Fruit fly (Drosophila melanogaster): Measurements from ENCODE around the gene CG31205.
A peak's percentile ranks its signal among the peaks of the same experiment; 100 is the strongest.

The CG31205 gene

dm6 chr3R:20731331-20731730 is at the start of gene CG31205:
TSS of gene CG31205 (plus strand) at chr3R:20731631.
- TF ChIP-seq CG8478 (optimal IDR thresholded peaks at IDR 0.05) (no peak), CTCF (optimal IDR thresholded peaks at IDR 0.05) (no peak)

- no peak for TF ChIP-seq CTCF (optimal IDR thresholded peaks at IDR 0.05)
- TF ChIP-seq CG8478 (optimal IDR thresholded peaks at IDR 0.05): no peak
Measured at dm6 chr3R:20714360-20714759, 17.1 kb upstream of the CG31205 start, which contains the start of gene Oamb. TSS of gene Oamb (minus strand) at chr3R:20714577.

- TF ChIP-seq CTCF (optimal IDR thresholded peaks at IDR 0.05): no peak
- no peak for TF ChIP-seq CG8478 (optimal IDR thresholded peaks at IDR 0.05)
Measured at dm6 chr3R:20719286-20719685, 12.1 kb upstream of the CG31205 start.

dm6 chr3R:20723491-20723890 is 7.9 kb upstream of the CG31205 start:
- TF ChIP-seq CTCF (optimal IDR thresholded peaks at IDR 0.05) (no peak), CG8478 (optimal IDR thresholded peaks at IDR 0.05) (no peak)

- TF ChIP-seq CG8478 (optimal IDR thresholded peaks at IDR 0.05) (no peak), CTCF (optimal IDR thresholded peaks at IDR 0.05) (peak; percentile 45 to 61)
Measured at dm6 chr3R:20735405-20735804, 4.0 kb downstream of the CG31205 start, which contains the start of gene Cdk2. TSS of gene Cdk2 (plus strand) at chr3R:20735623.

- TF ChIP-seq CG8478 (optimal IDR thresholded peaks at IDR 0.05) (no peak), CTCF (optimal IDR thresholded peaks at IDR 0.05) (no peak)
Measured at dm6 chr3R:20739000-20739399, 7.6 kb downstream of the CG31205 start, which contains the start of gene CG17267. TSS of gene CG17267 (minus strand) at chr3R:20739100.

- TF ChIP-seq CTCF (optimal IDR thresholded peaks at IDR 0.05) (no peak), CG8478 (optimal IDR thresholded peaks at IDR 0.05) (no peak)
Measured at dm6 chr3R:20739971-20740370, 8.5 kb downstream of the CG31205 start, which contains the start of gene CG42322. TSS of gene CG42322 (plus strand) at chr3R:20740108.

dm6 chr3R:20743769-20744168 is 12.3 kb downstream of the CG31205 start, which contains the start of gene CG31199:
TSS of gene CG31199 (minus strand) at chr3R:20743869.
- TF ChIP-seq CG8478 (optimal IDR thresholded peaks at IDR 0.05) (no peak), CTCF (optimal IDR thresholded peaks at IDR 0.05) (no peak)

- TF ChIP-seq CTCF (optimal IDR thresholded peaks at IDR 0.05) (no peak), CG8478 (optimal IDR thresholded peaks at IDR 0.05) (no peak)
Measured at dm6 chr3R:20745238-20745637, 13.8 kb downstream of the CG31205 start, which contains the start of gene CG31200. TSS of gene CG31200 (minus strand) at chr3R:20745338.

- TF ChIP-seq CTCF (optimal IDR thresholded peaks at IDR 0.05) (no peak), CG8478 (optimal IDR thresholded peaks at IDR 0.05) (no peak)
Measured at dm6 chr3R:20748974-20749373, 17.5 kb downstream of the CG31205 start, which contains the start of gene Prosalpha4T1. TSS of gene Prosalpha4T1 (minus strand) at chr3R:20749074.

- no peak for TF ChIP-seq CTCF (optimal IDR thresholded peaks at IDR 0.05)
- no peak for TF ChIP-seq CG8478 (optimal IDR thresholded peaks at IDR 0.05)
Measured at dm6 chr3R:20749536-20749935, 18.1 kb downstream of the CG31205 start.

dm6 chr3R:20754991-20755390 is 23.6 kb downstream of the CG31205 start:
- TF ChIP-seq CG8478 (optimal IDR thresholded peaks at IDR 0.05) (no peak), CTCF (optimal IDR thresholded peaks at IDR 0.05) (no peak)

dm6 chr3R:20756429-20756828 is 25.0 kb downstream of the CG31205 start, which contains the start of gene Syp:
TSS of gene Syp (plus strand) at chr3R:20756729.
- TF ChIP-seq CTCF (optimal IDR thresholded peaks at IDR 0.05) (no peak), CG8478 (optimal IDR thresholded peaks at IDR 0.05) (no peak)

dm6 chr3R:20762175-20762795 is 30.9 kb downstream of the CG31205 start, which contains the start of gene CG31195:
TSS of gene CG31195 (minus strand) at chr3R:20762369.
- TF ChIP-seq CG8478 (optimal IDR thresholded peaks at IDR 0.05): no peak

dm6 chr3R:20764058-20764457 is 32.6 kb downstream of the CG31205 start:
- TF ChIP-seq CG8478 (optimal IDR thresholded peaks at IDR 0.05) (no peak), CTCF (optimal IDR thresholded peaks at IDR 0.05) (no peak)

Measured in S2 (cell line).